Fruit fly (Drosophila melanogaster): Measurements from ENCODE around the gene CG5116.
A peak's percentile ranks its signal among the peaks of the same experiment; 100 is the strongest.

- no peak for TF ChIP-seq pad (GFP tag; optimal IDR thresholded peaks at IDR 0.05)
- TF ChIP-seq kay (GFP tag; ENCODE audit: borderline replicate concordance) = peak; percentile 54
- no peak for TF ChIP-seq cnc (optimal IDR thresholded peaks at IDR 0.05)
- no peak for TF ChIP-seq CG7045 (GFP tag; optimal IDR thresholded peaks at IDR 0.05)
- TF ChIP-seq CG5204 (GFP tag; optimal IDR thresholded peaks at IDR 0.05) = no peak
- TF ChIP-seq ovo (GFP tag; optimal IDR thresholded peaks at IDR 0.05) = no peak
- TF ChIP-seq bab1 (GFP tag; optimal IDR thresholded peaks at IDR 0.05) = peak; percentile 13
- TF ChIP-seq CG11617 (GFP tag; optimal IDR thresholded peaks at IDR 0.05) = no peak
- no peak for TF ChIP-seq Hr96 (GFP tag; optimal IDR thresholded peaks at IDR 0.05)
- TF ChIP-seq toe (GFP tag; optimal IDR thresholded peaks at IDR 0.05) = no peak
- TF ChIP-seq tj (GFP tag; optimal IDR thresholded peaks at IDR 0.05) = peak; percentile 87
- no peak for TF ChIP-seq Mnt (GFP tag; optimal IDR thresholded peaks at IDR 0.05)
- TF ChIP-seq CG14711 (tag; optimal IDR thresholded peaks at IDR 0.05) = no peak
Observed at dm6 chr3R:25448318-25448717, 34.6 kb upstream of the CG5116 start.

Data from whole organism, adult.